Fruit fly (Drosophila melanogaster): ENCODE results near the gene srl.

Gene srl

dm6 chr3R:4476004-4476403 lies 46.9 kb upstream of the srl start:
- TF ChIP-seq CrebA (GFP tag; optimal IDR thresholded peaks at IDR 0.05; ENCODE audit: borderline replicate concordance), result no peak
- TF ChIP-seq sage (GFP tag; optimal IDR thresholded peaks at IDR 0.05), result no peak
- TF ChIP-seq br (GFP tag; optimal IDR thresholded peaks at IDR 0.05), result no peak
- TF ChIP-seq sv (GFP tag; optimal IDR thresholded peaks at IDR 0.05), result no peak
- TF ChIP-seq brk (GFP tag; optimal IDR thresholded peaks at IDR 0.05), result no peak
- TF ChIP-seq dl (GFP tag; optimal IDR thresholded peaks at IDR 0.05; ENCODE audit: insufficient read depth in 1 of 2, partially characterized antibody in 2 of 2), result no peak
- no peak for TF ChIP-seq Myc (optimal IDR thresholded peaks at IDR 0.05)
- TF ChIP-seq rgr (GFP tag; optimal IDR thresholded peaks at IDR 0.05), result no peak
- no peak for TF ChIP-seq lola (GFP tag; optimal IDR thresholded peaks at IDR 0.05)
- TF ChIP-seq Dfd (GFP tag; optimal IDR thresholded peaks at IDR 0.05), result no peak
- no peak for TF ChIP-seq fru (GFP tag; optimal IDR thresholded peaks at IDR 0.05)
- no peak for TF ChIP-seq jim (GFP tag; optimal IDR thresholded peaks at IDR 0.05)
- no peak for TF ChIP-seq woc (GFP tag; optimal IDR thresholded peaks at IDR 0.05)
- TF ChIP-seq dsf (GFP tag; optimal IDR thresholded peaks at IDR 0.05; ENCODE audit: borderline replicate concordance), result no peak

- no peak for TF ChIP-seq rgr (GFP tag; optimal IDR thresholded peaks at IDR 0.05)
- TF ChIP-seq Hr78 (GFP tag; optimal IDR thresholded peaks at IDR 0.05), result no peak
- no peak for TF ChIP-seq dl (GFP tag; optimal IDR thresholded peaks at IDR 0.05; ENCODE audit: insufficient read depth in 1 of 2, partially characterized antibody in 2 of 2)
- TF ChIP-seq Myc (optimal IDR thresholded peaks at IDR 0.05), result no peak
- TF ChIP-seq br (GFP tag; optimal IDR thresholded peaks at IDR 0.05), result no peak
- TF ChIP-seq Jra (GFP tag; optimal IDR thresholded peaks at IDR 0.05), result no peak
- TF ChIP-seq Hr83 (GFP tag; optimal IDR thresholded peaks at IDR 0.05; ENCODE audit: poor library complexity, severe bottlenecking), result no peak
- TF ChIP-seq dmrt93B (GFP tag; optimal IDR thresholded peaks at IDR 0.05), result no peak
- TF ChIP-seq CG9705 (GFP tag; optimal IDR thresholded peaks at IDR 0.05), result no peak
- TF ChIP-seq foxo (GFP tag; optimal IDR thresholded peaks at IDR 0.05), result no peak
- no peak for TF ChIP-seq CG32264 (GFP tag; optimal IDR thresholded peaks at IDR 0.05)
- no peak for TF ChIP-seq lola (GFP tag; optimal IDR thresholded peaks at IDR 0.05)
These were observed 46.2 kb upstream of the srl start for dm6 chr3R:4475378-4475777.

DNA sequence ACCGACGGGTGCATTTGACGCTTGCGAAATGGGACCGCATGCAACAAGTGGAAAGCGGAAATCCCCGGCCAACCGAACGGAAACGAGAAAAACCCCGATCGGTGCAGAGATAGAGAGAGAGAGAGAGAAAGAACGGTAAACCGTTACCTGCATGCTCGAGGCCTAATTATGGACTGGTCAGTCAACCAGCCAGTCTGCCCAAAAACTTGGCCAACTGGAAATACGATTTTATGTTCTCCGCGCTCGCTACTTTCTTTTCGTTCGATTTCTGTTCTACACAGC lies 43.5 kb upstream of the srl start:
- TF ChIP-seq OdsH (GFP tag; optimal IDR thresholded peaks at IDR 0.05), result no peak
- no peak for TF ChIP-seq Myc (optimal IDR thresholded peaks at IDR 0.05)
- no peak for TF ChIP-seq Dif (GFP tag; optimal IDR thresholded peaks at IDR 0.05; ENCODE audit: partially characterized antibody)
- TF ChIP-seq Rel (GFP tag; optimal IDR thresholded peaks at IDR 0.05), result no peak
- TF ChIP-seq Rel (tag; optimal IDR thresholded peaks at IDR 0.05), result peak; percentile 73
- no peak for TF ChIP-seq dmrt93B (GFP tag; optimal IDR thresholded peaks at IDR 0.05)
- no peak for TF ChIP-seq pan (optimal IDR thresholded peaks at IDR 0.05)

DNA sequence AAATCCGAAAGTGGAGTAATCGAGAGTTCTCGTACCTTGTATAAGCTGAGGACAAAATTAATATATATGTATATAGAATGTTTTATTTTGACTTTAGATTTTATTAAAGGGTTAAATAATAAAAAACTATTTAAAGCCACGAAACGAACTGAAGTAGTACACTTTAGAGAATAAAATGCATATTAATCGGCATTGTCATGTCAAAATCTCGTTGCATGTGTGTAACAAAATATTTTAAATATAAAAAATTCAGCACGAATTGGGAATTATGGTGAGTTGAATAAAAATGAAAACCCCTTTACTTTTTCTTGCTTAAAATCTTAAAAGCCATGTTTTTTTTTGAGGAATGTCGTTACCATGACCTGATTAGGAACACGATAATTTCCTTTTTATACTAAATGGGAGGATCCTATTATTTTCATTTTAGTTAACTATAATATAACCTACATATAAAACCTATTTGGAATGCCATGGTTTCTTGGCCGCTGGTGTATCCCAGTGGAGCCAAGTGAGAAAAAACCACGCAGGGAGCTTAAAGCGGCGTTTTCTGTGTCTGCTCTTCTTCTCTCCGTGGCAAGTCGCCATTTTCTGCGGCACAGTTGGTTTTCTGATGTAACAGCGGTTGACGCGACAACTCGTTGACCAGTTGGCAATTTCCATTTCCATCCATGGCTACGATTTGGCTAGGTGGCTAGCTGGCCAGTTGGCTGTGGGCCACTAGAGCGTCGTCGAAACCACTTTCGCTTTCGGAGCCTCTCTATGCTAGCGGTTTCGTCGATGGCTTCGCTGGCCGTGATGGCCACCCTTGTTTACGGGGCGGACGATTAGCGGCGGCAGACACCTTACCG lies 42.9 kb upstream of the srl start:
- TF ChIP-seq foxo (GFP tag; optimal IDR thresholded peaks at IDR 0.05) (no peak), Dif (GFP tag; optimal IDR thresholded peaks at IDR 0.05; ENCODE audit: partially characterized antibody) (no peak), Mio (GFP tag; optimal IDR thresholded peaks at IDR 0.05) (no peak), h (GFP tag; optimal IDR thresholded peaks at IDR 0.05) (no peak), fru (GFP tag; optimal IDR thresholded peaks at IDR 0.05) (no peak), Rel (GFP tag; optimal IDR thresholded peaks at IDR 0.05) (no peak), Rel (tag; optimal IDR thresholded peaks at IDR 0.05) (no peak), pan (optimal IDR thresholded peaks at IDR 0.05) (no peak), dl (GFP tag; optimal IDR thresholded peaks at IDR 0.05; ENCODE audit: insufficient read depth in 1 of 2, partially characterized antibody in 2 of 2) (no peak), Vsx2 (GFP tag; optimal IDR thresholded peaks at IDR 0.05; ENCODE audit: partially characterized antibody) (no peak), usp (GFP tag; optimal IDR thresholded peaks at IDR 0.05) (no peak), CrebA (GFP tag; optimal IDR thresholded peaks at IDR 0.05; ENCODE audit: borderline replicate concordance) (no peak), br (GFP tag; optimal IDR thresholded peaks at IDR 0.05) (no peak), woc (GFP tag; optimal IDR thresholded peaks at IDR 0.05) (no peak), Jra (GFP tag; optimal IDR thresholded peaks at IDR 0.05) (no peak), lola (GFP tag; optimal IDR thresholded peaks at IDR 0.05) (no peak), CG32264 (GFP tag; optimal IDR thresholded peaks at IDR 0.05) (no peak), sage (GFP tag; optimal IDR thresholded peaks at IDR 0.05) (no peak), psq (GFP tag; optimal IDR thresholded peaks at IDR 0.05) (no peak), tai (GFP tag; optimal IDR thresholded peaks at IDR 0.05) (no peak)
